Worm (Caenorhabditis elegans) whole organism, mixed stage, embryonic: ENCODE results near the gene lbp-1.

Source experiments
- M03D4.4 ChIP-seq: sonication (generic microtip); optimal IDR thresholded peaks from 2 replicates; lab custom pipeline; 2017; ENCODE audit warnings: mild to moderate bottlenecking, missing genetic modification characterization, missing compliant biosample characterization
- blmp-1 ChIP-seq: fragments of 150-350 bp; optimal IDR thresholded peaks from 2 replicates; lab custom pipeline; 2014; ENCODE audit warnings: missing biosample characterization, missing genetic modification characterization
- ceh-39 ChIP-seq: fragments of 150-350 bp; optimal IDR thresholded peaks from 2 replicates; lab custom pipeline; 2014; ENCODE audit warnings: missing biosample characterization, missing genetic modification characterization
- ceh-43 ChIP-seq: fragments of 200-800 bp; sonication (Bioruptor generic); optimal IDR thresholded peaks from 2 replicates; lab custom pipeline; 2018; ENCODE audit warnings: mild to moderate bottlenecking, missing genetic modification characterization, moderate library complexity, missing compliant biosample characterization
- ceh-83 ChIP-seq: fragments of 200-800 bp; sonication (Bioruptor generic); optimal IDR thresholded peaks from 2 replicates; lab custom pipeline; 2018; ENCODE audit warnings: mild to moderate bottlenecking, missing genetic modification characterization, missing compliant biosample characterization
- cnd-1 ChIP-seq: fragments of 200-800 bp; sonication (Bioruptor generic); optimal IDR thresholded peaks from 2 replicates; lab custom pipeline; 2018; ENCODE audit warnings: mild to moderate bottlenecking, missing genetic modification characterization, missing compliant biosample characterization
- drap-1 ChIP-seq: fragments of 200-800 bp; sonication (Bioruptor generic); optimal IDR thresholded peaks from 3 replicates; lab custom pipeline; 2018; ENCODE audit warnings: mild to moderate bottlenecking, missing genetic modification characterization, missing compliant biosample characterization
- elt-1 ChIP-seq: sonication (generic microtip); optimal IDR thresholded peaks from 2 replicates; lab custom pipeline; 2017; ENCODE audit warnings: missing genetic modification characterization, mild to moderate bottlenecking, missing compliant biosample characterization, antibody characterized with exemption, moderate library complexity, borderline replicate concordance; ENCODE audit not compliant: insufficient read depth
- elt-3 ChIP-seq: fragments of 150-350 bp; optimal IDR thresholded peaks from 2 replicates; lab custom pipeline; 2014; ENCODE audit warnings: missing biosample characterization, missing genetic modification characterization
- flh-1 ChIP-seq: fragments of 200-800 bp; sonication (Bioruptor generic); optimal IDR thresholded peaks from 2 replicates; lab custom pipeline; 2018; ENCODE audit warnings: mild to moderate bottlenecking, missing genetic modification characterization, moderate library complexity, missing compliant biosample characterization
- ham-2 ChIP-seq: fragments of 200-800 bp; sonication (Bioruptor generic); optimal IDR thresholded peaks from 2 replicates; lab custom pipeline; 2018; ENCODE audit warnings: mild to moderate bottlenecking, missing genetic modification characterization, missing compliant biosample characterization
- hlh-1 ChIP-seq: fragments of 150-350 bp; optimal IDR thresholded peaks from 2 replicates; lab custom pipeline; 2014; ENCODE audit warnings: missing biosample characterization, missing genetic modification reagents, missing genetic modification characterization
- lin-32 ChIP-seq: fragments of 200-800 bp; sonication (Bioruptor generic); optimal IDR thresholded peaks from 2 replicates; lab custom pipeline; 2018; ENCODE audit warnings: mild to moderate bottlenecking, missing genetic modification characterization, missing compliant biosample characterization
- lsy-2 ChIP-seq: fragments of 150-350 bp; optimal IDR thresholded peaks from 2 replicates; lab custom pipeline; 2014; ENCODE audit warnings: missing biosample characterization, missing genetic modification characterization
- mab-5 ChIP-seq: fragments of 150-350 bp; optimal IDR thresholded peaks from 2 replicates; lab custom pipeline; 2014; ENCODE audit warnings: missing biosample characterization, missing genetic modification characterization
- mep-1 ChIP-seq: fragments of 150-350 bp; optimal IDR thresholded peaks from 2 replicates; lab custom pipeline; 2017; ENCODE audit warnings: missing biosample characterization, missing genetic modification reagents, missing genetic modification characterization, inconsistent platforms
- mls-2 ChIP-seq: sonication (generic microtip); optimal IDR thresholded peaks from 2 replicates; lab custom pipeline; 2016; ENCODE audit warnings: mild to moderate bottlenecking, missing genetic modification characterization, moderate library complexity, missing compliant biosample characterization
- nhr-12 ChIP-seq: fragments of 150-350 bp; optimal IDR thresholded peaks from 2 replicates; lab custom pipeline; 2014; ENCODE audit warnings: missing biosample characterization, missing genetic modification characterization
- nhr-2 ChIP-seq: fragments of 150-350 bp; optimal IDR thresholded peaks from 2 replicates; lab custom pipeline; 2014; ENCODE audit warnings: missing biosample characterization, missing genetic modification characterization
- nhr-237 ChIP-seq: fragments of 150-350 bp; optimal IDR thresholded peaks from 2 replicates; lab custom pipeline; 2014; ENCODE audit warnings: missing biosample characterization, missing genetic modification characterization
- nhr-28 ChIP-seq: fragments of 150-350 bp; optimal IDR thresholded peaks from 2 replicates; lab custom pipeline; 2014; ENCODE audit warnings: missing biosample characterization, missing genetic modification characterization
- nhr-76 ChIP-seq: sonication (generic microtip); optimal IDR thresholded peaks from 2 replicates; lab custom pipeline; 2017; ENCODE audit warnings: missing biosample characterization, missing genetic modification characterization
- pha-4 ChIP-seq: fragments of 150-350 bp; optimal IDR thresholded peaks from 2 replicates; lab custom pipeline; 2018; ENCODE audit warnings: missing biosample characterization, missing genetic modification reagents, missing genetic modification characterization
- snpc-4 ChIP-seq: fragments of 150-350 bp; optimal IDR thresholded peaks from 2 replicates; lab custom pipeline; 2014; ENCODE audit warnings: missing biosample characterization, missing genetic modification characterization
- sptf-1 ChIP-seq: sonication (generic microtip); optimal IDR thresholded peaks from 2 replicates; lab custom pipeline; 2017; ENCODE audit warnings: mild to moderate bottlenecking, missing genetic modification characterization, moderate library complexity, missing compliant biosample characterization
- tbx-8 ChIP-seq: fragments of 200-800 bp; sonication (Bioruptor generic); optimal IDR thresholded peaks from 2 replicates; lab custom pipeline; 2018; ENCODE audit warnings: mild to moderate bottlenecking, missing genetic modification characterization, moderate library complexity, missing compliant biosample characterization
- unc-120 ChIP-seq: sonication (generic microtip); optimal IDR thresholded peaks from 2 replicates; lab custom pipeline; 2017; ENCODE audit warnings: missing genetic modification characterization, missing compliant biosample characterization; ENCODE audit not compliant: poor library complexity, severe bottlenecking
- unc-39 ChIP-seq: fragments of 150-350 bp; optimal IDR thresholded peaks from 2 replicates; lab custom pipeline; 2014; ENCODE audit warnings: missing biosample characterization, missing genetic modification characterization
- zip-8 ChIP-seq: fragments of 150-350 bp; optimal IDR thresholded peaks from 2 replicates; lab custom pipeline; 2014; ENCODE audit warnings: missing biosample characterization, missing genetic modification characterization

Gene lbp-1

ce11 chrX:3223135-3223534 lies 35.8 kb upstream of the lbp-1 start:
- no peak for TF ChIP-seq nhr-12 (tag; lab: Kevin White, UChicago)
- TF ChIP-seq elt-1 (tag; lab: Kevin White, UChicago): peak; percentile 10
- TF ChIP-seq ham-2 (GFP tag; lab: Kevin White, UChicago): no peak
- TF ChIP-seq mep-1 (tag; lab: Kevin White, UChicago): no peak
- no peak for TF ChIP-seq nhr-237
- peak; percentile 40 for TF ChIP-seq sptf-1 (tag; lab: Kevin White, UChicago)
- TF ChIP-seq mls-2 (tag; lab: Kevin White, UChicago): peak; percentile 57
- TF ChIP-seq zip-8 (tag; lab: Kevin White, UChicago): no peak
- no peak for TF ChIP-seq ceh-43 (GFP tag; lab: Kevin White, UChicago)
- TF ChIP-seq nhr-28: no peak
- no peak for TF ChIP-seq unc-120

ce11 chrX:3226348-3227229 lies 32.4 kb upstream of the lbp-1 start:
- TF ChIP-seq unc-39 (tag; lab: Kevin White, UChicago) (no peak), cnd-1 (tag; lab: Kevin White, UChicago) (peak; percentile 43), ceh-43 (GFP tag; lab: Kevin White, UChicago) (no peak), blmp-1 (no peak), pha-4 (tag; lab: Kevin White, UChicago) (peak; percentile 88), mab-5 (tag; lab: Kevin White, UChicago) (no peak), zip-8 (tag; lab: Kevin White, UChicago) (peak; percentile 85), nhr-2 (tag; lab: Kevin White, UChicago) (no peak)

- TF ChIP-seq flh-1 (GFP tag; lab: Kevin White, UChicago) (no peak), snpc-4 (tag; lab: Kevin White, UChicago) (no peak), lin-32 (GFP tag; lab: Kevin White, UChicago) (no peak)
- TF ChIP-seq, all 35 proteins: peak for 0
Measured at ce11 chrX:3228701-3229100, 30.2 kb upstream of the lbp-1 start.

ce11 chrX:3230575-3230974 lies 28.4 kb upstream of the lbp-1 start:
- TF ChIP-seq elt-3 (tag; lab: Kevin White, UChicago) (no peak), hlh-1 (tag; lab: Kevin White, UChicago) (no peak), nhr-237 (no peak), drap-1 (GFP tag; lab: Kevin White, UChicago) (no peak), mab-5 (tag; lab: Kevin White, UChicago) (no peak), ceh-43 (GFP tag; lab: Kevin White, UChicago) (no peak), mls-2 (tag; lab: Kevin White, UChicago) (no peak), ceh-39 (tag; lab: Kevin White, UChicago) (no peak)

ce11 chrX:3235358-3235816 lies 23.6 kb upstream of the lbp-1 start, which contains the start of gene F28B4.3:
F28B4.3 (minus strand) TSS chrX:3235408.
- TF ChIP-seq mep-1 (tag; lab: Kevin White, UChicago): no peak
- no peak for TF ChIP-seq hlh-1 (tag; lab: Kevin White, UChicago)
- no peak for TF ChIP-seq lsy-2
- no peak for TF ChIP-seq ceh-39 (tag; lab: Kevin White, UChicago)
- TF ChIP-seq nhr-28: no peak
- TF ChIP-seq mab-5 (tag; lab: Kevin White, UChicago): no peak
- no peak for TF ChIP-seq ceh-43 (GFP tag; lab: Kevin White, UChicago)
- no peak for TF ChIP-seq M03D4.4
- TF ChIP-seq mls-2 (tag; lab: Kevin White, UChicago): no peak
- TF ChIP-seq ceh-83: no peak
- TF ChIP-seq lin-32 (GFP tag; lab: Kevin White, UChicago): no peak
- no peak for TF ChIP-seq unc-120
- no peak for TF ChIP-seq nhr-237
- no peak for TF ChIP-seq elt-1 (tag; lab: Kevin White, UChicago)
- no peak for TF ChIP-seq snpc-4 (tag; lab: Kevin White, UChicago)
- no peak for TF ChIP-seq flh-1 (GFP tag; lab: Kevin White, UChicago)
- no peak for TF ChIP-seq pha-4 (tag; lab: Kevin White, UChicago)
- TF ChIP-seq tbx-8 (GFP tag; lab: Kevin White, UChicago): no peak
- TF ChIP-seq nhr-76 (tag; lab: Kevin White, UChicago): no peak
